Fruit fly (Drosophila melanogaster) whole organism, prepupa: ENCODE results near the gene CARPA.

ENCODE experiments used
- Blimp-1 ChIP-seq: fragments of 200-800 bp; sonication (Bioruptor generic); optimal IDR thresholded peaks from 3 replicates; lab custom pipeline; 2017; ENCODE audit warnings: missing biosample characterization, missing genetic modification characterization, mild to moderate bottlenecking, moderate library complexity, missing genetic modification reagents
- CG10631 ChIP-seq: fragments of 200-800 bp; sonication (Bioruptor generic); optimal IDR thresholded peaks from 2 replicates; lab custom pipeline; 2016; ENCODE audit warnings: missing biosample characterization, missing genetic modification characterization
- CG11294 ChIP-seq: fragments of 200-800 bp; sonication (Bioruptor generic); IDR thresholded peaks from 2 replicates; pipeline ENCODE4 v1.3.6; 2022; ENCODE audit warnings: missing biosample characterization, missing genetic modification characterization
- CG11762 ChIP-seq: fragments of 200-800 bp; sonication (Bioruptor generic); optimal IDR thresholded peaks from 3 replicates; lab custom pipeline; 2016; ENCODE audit warnings: missing biosample characterization, missing genetic modification characterization; ENCODE audit not compliant: insufficient read depth
- CG11902 ChIP-seq: fragments of 200-800 bp; sonication (Bioruptor generic); optimal IDR thresholded peaks from 3 replicates; lab custom pipeline; 2016; ENCODE audit warnings: missing biosample characterization, missing genetic modification characterization
- CG3032 ChIP-seq: fragments of 200-800 bp; optimal IDR thresholded peaks from 2 replicates; lab custom pipeline; 2019; ENCODE audit warnings: missing biosample characterization, mild to moderate bottlenecking, missing genetic modification characterization, moderate library complexity
- CG34406 ChIP-seq: fragments of 200-800 bp; sonication (Bioruptor generic); optimal IDR thresholded peaks from 3 replicates; lab custom pipeline; 2016; ENCODE audit warnings: missing biosample characterization, missing genetic modification characterization
- CG3919 ChIP-seq: fragments of 200-800 bp; sonication (Bioruptor generic); optimal IDR thresholded peaks from 3 replicates; lab custom pipeline; 2016; ENCODE audit warnings: missing biosample characterization, missing genetic modification characterization
- CG6163 ChIP-seq: fragments of 200-800 bp; sonication (Bioruptor generic); IDR thresholded peaks from 3 replicates; pipeline ENCODE4 v1.3.6; 2022; ENCODE audit warnings: missing biosample characterization, missing genetic modification characterization
- CG6276 ChIP-seq: fragments of 200-800 bp; sonication (Bioruptor generic); optimal IDR thresholded peaks from 2 replicates; lab custom pipeline; 2017; ENCODE audit warnings: missing biosample characterization, mild to moderate bottlenecking, missing genetic modification characterization
- CG6792 ChIP-seq: fragments of 200-800 bp; sonication (Bioruptor generic); optimal IDR thresholded peaks from 3 replicates; lab custom pipeline; 2016; ENCODE audit warnings: missing biosample characterization, missing genetic modification characterization
- CG6808 ChIP-seq: fragments of 200-800 bp; sonication (Bioruptor generic); optimal IDR thresholded peaks from 3 replicates; lab custom pipeline; 2017; ENCODE audit warnings: missing biosample characterization, missing genetic modification characterization, mild to moderate bottlenecking, moderate library complexity, missing genetic modification reagents
- CG6854 ChIP-seq: fragments of 200-800 bp; sonication (Bioruptor generic); optimal IDR thresholded peaks from 2 replicates; lab custom pipeline; 2017; ENCODE audit warnings: missing biosample characterization, mild to moderate bottlenecking, missing genetic modification characterization
- CG8319 ChIP-seq: fragments of 200-800 bp; sonication (Bioruptor generic); optimal IDR thresholded peaks from 3 replicates; lab custom pipeline; 2016; ENCODE audit warnings: missing biosample characterization, missing genetic modification characterization
- CG8632 ChIP-seq: fragments of 200-800 bp; sonication (Bioruptor generic); optimal IDR thresholded peaks from 3 replicates; lab custom pipeline; 2016; ENCODE audit warnings: missing biosample characterization, missing genetic modification characterization
- Eip75B ChIP-seq: fragments of 200-800 bp; sonication (Bioruptor generic); optimal IDR thresholded peaks from 3 replicates; lab custom pipeline; 2016; ENCODE audit warnings: missing biosample characterization, missing genetic modification characterization
- Eip78C ChIP-seq: fragments of 200-800 bp; sonication (Bioruptor generic); peaks from one replicate; lab custom pipeline; 2016; ENCODE audit warnings: missing biosample characterization, missing genetic modification characterization
- Eip93F ChIP-seq: fragments of 200-800 bp; sonication (Bioruptor generic); optimal IDR thresholded peaks from 2 replicates; lab custom pipeline; 2016; ENCODE audit warnings: missing biosample characterization, mild to moderate bottlenecking, missing genetic modification characterization
- Ets21C ChIP-seq: fragments of 200-800 bp; sonication (Bioruptor generic); optimal IDR thresholded peaks from 3 replicates; lab custom pipeline; 2016; ENCODE audit warnings: missing biosample characterization, missing genetic modification characterization
- Ets96B ChIP-seq: fragments of 200-800 bp; optimal IDR thresholded peaks from 2 replicates; lab custom pipeline; 2019; ENCODE audit warnings: missing biosample characterization, mild to moderate bottlenecking, missing genetic modification characterization, moderate library complexity
- Gug ChIP-seq: fragments of 200-800 bp; sonication (Bioruptor generic); IDR thresholded peaks from 2 replicates; pipeline ENCODE4 v1.3.6; 2022; ENCODE audit warnings: missing biosample characterization, missing genetic modification characterization
- Hr39 ChIP-seq: fragments of 200-800 bp; sonication (Bioruptor generic); optimal IDR thresholded peaks from 2 replicates; lab custom pipeline; 2016; ENCODE audit warnings: missing biosample characterization, missing genetic modification characterization
- Met ChIP-seq: fragments of 200-800 bp; sonication (Bioruptor generic); optimal IDR thresholded peaks from 3 replicates; lab custom pipeline; 2016; ENCODE audit warnings: missing biosample characterization, missing genetic modification characterization
- OdsH ChIP-seq: fragments of 200-800 bp; sonication (Bioruptor generic); optimal IDR thresholded peaks from 3 replicates; lab custom pipeline; 2016; ENCODE audit warnings: missing biosample characterization, missing genetic modification characterization
- Smox ChIP-seq: fragments of 200-800 bp; sonication (Bioruptor generic); optimal IDR thresholded peaks from 3 replicates; lab custom pipeline; 2016; ENCODE audit warnings: missing biosample characterization, missing genetic modification characterization
- Sox102F ChIP-seq: fragments of 200-800 bp; sonication (Bioruptor generic); optimal IDR thresholded peaks from 2 replicates; lab custom pipeline; 2016; ENCODE audit warnings: missing biosample characterization, mild to moderate bottlenecking, missing genetic modification characterization
- Sox14 ChIP-seq: fragments of 200-800 bp; sonication (Bioruptor generic); optimal IDR thresholded peaks from 3 replicates; lab custom pipeline; 2016; ENCODE audit warnings: missing biosample characterization, missing genetic modification characterization
- Sox15 ChIP-seq: fragments of 200-800 bp; sonication (Bioruptor generic); optimal IDR thresholded peaks from 3 replicates; lab custom pipeline; 2016; ENCODE audit warnings: missing biosample characterization, missing genetic modification characterization
- achi ChIP-seq: fragments of 200-800 bp; sonication (Bioruptor generic); optimal IDR thresholded peaks from 3 replicates; lab custom pipeline; 2016; ENCODE audit warnings: missing biosample characterization, missing genetic modification characterization
- acj6 ChIP-seq: fragments of 200-800 bp; sonication (Bioruptor generic); optimal IDR thresholded peaks from 3 replicates; lab custom pipeline; 2016; ENCODE audit warnings: missing biosample characterization, missing genetic modification characterization
- cyc ChIP-seq: fragments of 200-800 bp; sonication (Bioruptor generic); optimal IDR thresholded peaks from 3 replicates; lab custom pipeline; 2016; ENCODE audit warnings: missing biosample characterization, missing genetic modification characterization
- eg ChIP-seq: fragments of 200-800 bp; sonication (Bioruptor generic); IDR thresholded peaks from 3 replicates; pipeline ENCODE4 v1.3.6; 2022; ENCODE audit warnings: missing biosample characterization, missing genetic modification characterization
- fd59A ChIP-seq: fragments of 200-800 bp; sonication (Bioruptor generic); optimal IDR thresholded peaks from 2 replicates; lab custom pipeline; 2017; ENCODE audit warnings: missing biosample characterization, mild to moderate bottlenecking, missing genetic modification characterization, missing genetic modification reagents
- fd85E ChIP-seq: fragments of 200-800 bp; sonication (Bioruptor generic); optimal IDR thresholded peaks from 3 replicates; lab custom pipeline; 2016; ENCODE audit warnings: missing biosample characterization, missing genetic modification characterization
- fkh ChIP-seq: fragments of 200-800 bp; sonication (Bioruptor generic); optimal IDR thresholded peaks from 3 replicates; lab custom pipeline; 2017; ENCODE audit warnings: missing biosample characterization, mild to moderate bottlenecking, missing genetic modification characterization, moderate library complexity
- lz ChIP-seq: fragments of 200-800 bp; sonication (Bioruptor generic); optimal IDR thresholded peaks from 3 replicates; lab custom pipeline; 2016; ENCODE audit warnings: missing biosample characterization, missing genetic modification characterization
- net ChIP-seq: fragments of 200-800 bp; sonication (Bioruptor generic); optimal IDR thresholded peaks from 3 replicates; lab custom pipeline; 2016; ENCODE audit warnings: missing biosample characterization, missing genetic modification characterization
- pdm3 ChIP-seq: fragments of 200-800 bp; sonication (Bioruptor generic); optimal IDR thresholded peaks from 3 replicates; lab custom pipeline; 2016; ENCODE audit warnings: missing biosample characterization, missing genetic modification characterization
- spab ChIP-seq: fragments of 200-800 bp; sonication (Bioruptor generic); optimal IDR thresholded peaks from 2 replicates; lab custom pipeline; 2017; ENCODE audit warnings: missing biosample characterization, mild to moderate bottlenecking, missing genetic modification characterization, missing genetic modification reagents
- ss ChIP-seq, 2 experiments: fragments of 200-800 bp; sonication (Bioruptor generic); optimal IDR thresholded peaks; 2 replicates in 1 of 2; 3 replicates in 1 of 2; lab custom pipeline; 2017 to 2018; ENCODE audit warnings: mild to moderate bottlenecking in 2 of 2, missing biosample characterization in 2 of 2, missing genetic modification characterization in 2 of 2, moderate library complexity in 1 of 2
- topi ChIP-seq: fragments of 200-800 bp; sonication (Bioruptor generic); optimal IDR thresholded peaks from 3 replicates; lab custom pipeline; 2016; ENCODE audit warnings: missing biosample characterization, missing genetic modification characterization
- vri ChIP-seq: fragments of 200-800 bp; sonication (Bioruptor generic); optimal IDR thresholded peaks from 3 replicates; lab custom pipeline; 2016; ENCODE audit warnings: missing biosample characterization, mild to moderate bottlenecking, missing genetic modification characterization

The CARPA gene

DNA sequence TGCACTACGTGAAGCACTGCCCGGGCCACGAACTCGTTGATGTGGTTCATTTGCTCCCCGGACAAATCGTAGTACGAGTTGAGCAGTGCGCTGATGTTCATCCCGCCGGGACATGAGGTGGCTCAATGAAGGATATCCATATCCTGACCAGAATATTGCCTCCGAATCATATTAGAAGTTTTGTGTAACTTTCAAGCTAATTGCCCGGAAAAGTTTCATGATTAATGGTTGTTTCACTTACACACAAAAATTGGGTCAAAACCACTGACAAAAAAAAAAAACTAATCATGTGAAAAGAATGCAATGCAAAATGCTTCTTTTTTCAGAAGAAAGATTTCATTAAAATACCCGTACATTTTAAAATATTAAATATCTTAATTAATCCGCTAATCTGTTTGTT, 55.6 kb downstream of the CARPA start, which contains the start of gene Ir7e:
Gene Ir7e (minus strand): TSS at position 101 of the 400 bp plus-strand sequence.
- TF ChIP-seq fd85E (GFP tag; lab: Kevin White, UChicago) (no peak), CG3032 (tag; lab: Kevin White, UChicago) (no peak), pdm3 (no peak), CG6854 (no peak), Gug (GFP tag; lab: Robert Waterston, UW) (no peak), CG34406 (GFP tag; lab: Kevin White, UChicago) (no peak), spab (GFP tag; lab: Kevin White, UChicago) (no peak), CG3919 (GFP tag; lab: Kevin White, UChicago) (no peak), ss (GFP tag; optimal IDR thresholded peaks at IDR 0.05; lab: Kevin White, UChicago) (no peak), CG6808 (GFP tag; lab: Kevin White, UChicago) (no peak), CG10631 (GFP tag; lab: Kevin White, UChicago) (no peak), Hr39 (GFP tag; lab: Kevin White, UChicago) (no peak), Smox (GFP tag; lab: Kevin White, UChicago) (no peak), vri (no peak), lz (GFP tag; lab: Kevin White, UChicago) (no peak)
- TF ChIP-seq, all 60 proteins: peak for 0

DNA sequence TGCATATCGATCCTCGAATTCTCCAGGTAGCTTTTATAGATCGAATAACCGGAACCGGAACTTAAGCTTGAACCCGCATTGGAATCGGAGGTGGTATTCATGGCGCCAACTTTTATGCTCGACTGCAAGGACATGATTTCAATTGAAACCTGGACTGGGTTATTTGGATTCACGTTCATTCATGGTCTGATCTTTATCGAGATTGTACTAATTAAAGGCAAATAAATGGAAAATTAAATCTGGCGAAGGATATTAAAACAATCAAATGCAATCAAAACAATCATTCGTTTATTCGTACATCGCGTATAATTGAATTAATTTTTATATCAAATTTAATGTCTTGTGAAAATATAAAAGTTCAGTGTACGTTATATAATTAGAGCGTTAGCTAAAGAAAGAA, 57.9 kb downstream of the CARPA start, which contains the start of gene Ir7f:
Gene Ir7f (minus strand): TSS at position 101 of the 400 bp plus-strand sequence.
- TF ChIP-seq net: no peak
- TF ChIP-seq CG8319 (GFP tag; lab: Kevin White, UChicago): no peak
- TF ChIP-seq Smox (GFP tag; lab: Kevin White, UChicago): no peak
- TF ChIP-seq Met: no peak
- TF ChIP-seq CG6276 (GFP tag; lab: Kevin White, UChicago): no peak
- no peak for TF ChIP-seq eg (GFP tag; lab: Robert Waterston, UW)
- TF ChIP-seq CG11902: no peak
- no peak for TF ChIP-seq CG34406 (GFP tag; lab: Kevin White, UChicago)
- TF ChIP-seq Sox14 (GFP tag; lab: Kevin White, UChicago): no peak
- TF ChIP-seq topi (GFP tag; lab: Kevin White, UChicago): no peak

DNA sequence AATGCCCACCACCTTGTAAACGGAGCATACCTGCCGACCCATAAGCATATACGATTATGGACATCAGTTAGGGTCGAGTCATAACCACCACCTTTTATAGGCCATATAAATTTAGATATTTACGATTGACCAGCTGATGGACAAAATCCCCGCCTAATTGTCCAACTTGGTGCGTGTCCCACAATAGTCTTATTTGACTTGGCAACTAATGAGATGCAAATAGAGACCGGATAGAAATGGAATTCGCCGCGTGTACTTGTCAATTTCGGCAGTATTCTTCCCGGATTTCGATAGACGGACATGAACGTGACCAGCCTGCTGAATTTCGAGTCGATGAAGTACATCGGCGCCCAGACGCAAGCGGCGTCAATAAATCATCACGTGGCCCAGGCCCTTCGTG, 58.4 kb downstream of the CARPA start, which contains the start of gene Ir7g:
Gene Ir7g (plus strand): TSS at position 301 of the 400 bp plus-strand sequence.
- no peak for TF ChIP-seq Eip75B (GFP tag; lab: Kevin White, UChicago)
- TF ChIP-seq fkh (GFP tag; lab: Kevin White, UChicago): no peak

DNA sequence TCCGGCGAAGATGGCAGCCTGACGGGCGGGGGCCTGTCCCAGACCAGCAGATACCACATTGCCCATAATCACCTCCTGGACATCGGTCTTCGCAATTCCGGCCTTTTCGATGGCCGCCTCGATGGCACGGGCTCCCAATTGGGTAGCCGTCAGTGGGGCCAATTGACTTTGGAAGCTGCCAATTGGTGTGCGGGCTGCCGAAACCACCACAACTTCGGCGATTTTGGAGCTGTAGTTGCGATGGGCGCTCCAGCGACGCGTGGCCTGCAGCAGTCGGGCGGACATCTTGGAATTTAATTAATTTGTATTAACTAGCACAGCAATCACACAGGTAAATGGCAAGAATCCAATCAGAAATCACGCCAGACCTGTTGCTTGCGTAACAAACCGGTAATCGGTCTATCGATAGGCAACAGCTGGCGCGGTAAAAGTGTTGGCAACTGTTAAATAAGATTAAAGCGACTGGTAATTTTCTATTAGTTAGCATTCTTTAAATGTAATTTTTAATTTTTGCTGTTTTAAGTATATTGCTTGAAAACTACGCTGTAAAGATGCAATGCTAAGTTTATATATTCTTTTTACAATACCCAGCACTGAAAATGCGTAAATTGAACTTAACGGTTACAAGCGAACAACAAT, 62.5 kb downstream of the CARPA start, which contains the start of gene Acat1:
Gene Acat1 (minus strand): TSS at position 400 of the 639 bp plus-strand sequence.
- no peak for TF ChIP-seq CG6854
- TF ChIP-seq Smox (GFP tag; lab: Kevin White, UChicago): peak; percentile 78
- TF ChIP-seq CG3919 (GFP tag; lab: Kevin White, UChicago): peak; percentile 83
- TF ChIP-seq CG6163: peak; percentile 82
- peak; percentile 38 for TF ChIP-seq fd85E (GFP tag; lab: Kevin White, UChicago)
- TF ChIP-seq cyc (GFP tag; lab: Kevin White, UChicago): peak; percentile 81
- no peak for TF ChIP-seq Blimp-1 (GFP tag; lab: Kevin White, UChicago)
- TF ChIP-seq Sox14 (GFP tag; lab: Kevin White, UChicago): peak; percentile 79
- TF ChIP-seq CG34406 (GFP tag; lab: Kevin White, UChicago): peak; percentile 57
- TF ChIP-seq CG10631 (GFP tag; lab: Kevin White, UChicago): peak; percentile 84
- no peak for TF ChIP-seq spab (GFP tag; lab: Kevin White, UChicago)
- TF ChIP-seq Eip93F (GFP tag; lab: Kevin White, UChicago): peak; percentile 22
- TF ChIP-seq lz (GFP tag; lab: Kevin White, UChicago): peak; percentile 86
- TF ChIP-seq CG11762 (GFP tag; lab: Kevin White, UChicago): peak; percentile 59
- peak; percentile 70 for TF ChIP-seq CG6792 (GFP tag; lab: Kevin White, UChicago)
- peak; percentile 76 for TF ChIP-seq achi (GFP tag; lab: Kevin White, UChicago)
- TF ChIP-seq fd59A (GFP tag; lab: Kevin White, UChicago): no peak
- TF ChIP-seq CG6276 (GFP tag; lab: Kevin White, UChicago): peak; percentile 1
- TF ChIP-seq Sox15 (GFP tag; lab: Kevin White, UChicago): peak; percentile 49
- peak; percentile 94 for TF ChIP-seq vri
- TF ChIP-seq Ets96B (tag; lab: Kevin White, UChicago): peak; percentile 60
- TF ChIP-seq ss (GFP tag; optimal IDR thresholded peaks at IDR 0.05; lab: Kevin White, UChicago): peak; percentile 1 to 42
- peak; percentile 69 for TF ChIP-seq Ets21C
- TF ChIP-seq eg (GFP tag; lab: Robert Waterston, UW): peak; percentile 81
- TF ChIP-seq Sox102F (GFP tag; lab: Kevin White, UChicago): peak; percentile 83
- TF ChIP-seq CG8319 (GFP tag; lab: Kevin White, UChicago): peak; percentile 74
- no peak for TF ChIP-seq CG3032 (tag; lab: Kevin White, UChicago)
- peak; percentile 79 for TF ChIP-seq OdsH (GFP tag; lab: Kevin White, UChicago)
- no peak for TF ChIP-seq CG11294
- peak; percentile 40 for TF ChIP-seq CG11902
- peak; percentile 94 for TF ChIP-seq Eip78C (GFP tag; lab: Kevin White, UChicago)
- TF ChIP-seq acj6: peak; percentile 77
- peak; percentile 65 for TF ChIP-seq CG8632 (GFP tag; lab: Kevin White, UChicago)
